Worm (Caenorhabditis elegans): ENCODE data around the gene pat-4.

DNA sequence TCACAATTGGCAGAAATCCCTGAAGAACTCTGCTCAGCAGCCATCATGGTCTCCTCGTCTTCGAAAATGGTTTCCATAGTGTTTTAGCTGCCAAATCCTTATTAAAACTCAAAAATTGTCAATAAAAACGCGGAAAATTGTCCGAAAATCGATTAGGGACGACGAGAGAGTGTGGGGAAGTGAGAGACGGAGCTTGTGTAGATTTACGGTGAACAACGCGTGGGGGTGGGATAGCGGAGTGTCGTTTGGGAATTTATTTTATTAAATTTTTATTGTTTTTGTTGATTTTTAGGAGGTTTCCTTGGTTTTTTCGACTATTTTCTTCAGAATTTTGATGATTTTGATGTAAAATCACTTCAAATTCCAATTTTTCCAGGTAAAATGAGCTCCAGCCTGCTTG lies 7.4 kb downstream of the pat-4 start, which contains the start of the genes F54C4.4 and mrpl-40:
- TF ChIP-seq klf-2 (GFP tag; conservative IDR thresholded peaks at IDR 0.05) (no peak), ztf-23 (GFP tag; IDR thresholded peaks at IDR 0.05) (no peak), tab-1 (GFP tag; IDR thresholded peaks at IDR 0.05) (no peak), flt-1 (GFP tag; IDR thresholded peaks at IDR 0.05) (no peak), cog-1 (tag; optimal IDR thresholded peaks at IDR 0.05) (peak; percentile 33)

Measured in whole organism, midembryonic.